Comparison of ENCODE assay signal across 1 fruit fly cellular context in the genomic region with DNA sequence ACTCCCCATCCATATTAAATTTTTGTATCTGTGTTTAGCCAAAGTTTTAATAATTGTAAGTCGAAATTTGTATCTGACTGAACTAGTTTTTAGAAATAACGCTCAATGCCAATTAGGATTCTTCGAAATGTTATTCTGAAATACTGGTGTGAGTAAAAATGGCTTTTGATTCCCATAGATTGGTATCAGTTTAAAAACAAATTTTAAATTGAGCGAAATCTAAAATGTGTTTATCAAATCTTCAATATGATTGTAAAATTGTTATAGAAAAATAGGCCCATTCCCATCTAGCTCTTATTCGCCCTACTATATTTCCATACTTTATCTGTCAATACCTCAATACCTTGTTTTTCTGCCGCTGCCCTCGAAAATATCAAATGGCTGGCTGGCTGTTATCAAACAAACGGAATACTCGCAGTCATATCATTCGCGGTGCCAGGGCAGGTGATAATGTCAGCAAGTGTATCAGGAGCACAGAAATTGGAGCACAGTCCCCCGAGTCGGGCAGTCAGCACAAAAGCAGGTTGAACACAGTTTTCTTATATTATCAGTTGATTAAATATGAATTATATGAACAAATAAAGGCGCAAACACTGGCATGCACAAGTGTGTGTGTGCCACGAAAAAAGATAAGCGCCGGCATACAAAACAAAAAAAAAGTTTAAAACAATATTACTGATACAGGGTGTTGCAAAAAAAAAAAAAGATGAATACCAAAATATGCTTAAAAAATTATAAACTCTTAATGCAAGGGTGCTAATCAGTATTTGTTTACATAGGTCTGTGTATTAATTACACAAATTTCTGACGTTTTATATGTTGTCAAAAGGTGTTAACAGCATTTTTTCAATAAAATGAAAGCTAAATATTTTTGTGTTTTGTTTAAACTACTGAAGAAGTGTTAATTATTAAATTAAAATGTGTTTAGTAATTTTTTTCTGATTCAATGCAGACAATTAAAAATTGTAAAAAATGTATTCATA.
TF ChIP-seq lines count a peak whose summit lies in the region.

A gene (minus strand): TSS at position 51 of the 983 bp plus-strand sequence.

TF ChIP-seq in whole organism, embryonic, 481 proteins besides CTCF, POLR2A, EP300 and RAD21 (continued from another document and continues in another):
- TF ChIP-seq Drgx (GFP tag; IDR thresholded peaks at IDR 0.05; lab: Robert Waterston, UW) (no peak), CG10209 (GFP tag; optimal IDR thresholded peaks at IDR 0.05; lab: Kevin White, UChicago) (peak; percentile 87), TFAM (GFP tag; optimal IDR thresholded peaks at IDR 0.05; lab: Kevin White, UChicago) (peak; percentile 43), Mes4 (GFP tag; optimal IDR thresholded peaks at IDR 0.05; lab: Kevin White, UChicago) (peak; percentile 71), stwl (tag; optimal IDR thresholded peaks at IDR 0.05; lab: Kevin White, UChicago) (peak; percentile 2), Dp (GFP tag; optimal IDR thresholded peaks at IDR 0.05; lab: Kevin White, UChicago) (no peak), Sry-δ (GFP tag; optimal IDR thresholded peaks at IDR 0.05; lab: Kevin White, UChicago) (peak; percentile 22), corto (GFP tag; optimal IDR thresholded peaks at IDR 0.05; lab: Kevin White, UChicago) (peak; percentile 62), crc (GFP tag; optimal IDR thresholded peaks at IDR 0.05; lab: Kevin White, UChicago) (peak; percentile 29), Dip3 (GFP tag; optimal IDR thresholded peaks at IDR 0.05; lab: Kevin White, UChicago) (peak; percentile 20), Pdp1 (GFP tag; optimal IDR thresholded peaks at IDR 0.05; lab: Kevin White, UChicago) (peak; percentile 50 to 88), nmo (GFP tag; optimal IDR thresholded peaks at IDR 0.05; lab: Kevin White, UChicago) (peak; percentile 22), CG1602 (GFP tag; optimal IDR thresholded peaks at IDR 0.05; lab: Kevin White, UChicago) (peak; percentile 23), pnt (GFP tag; optimal IDR thresholded peaks at IDR 0.05; lab: Kevin White, UChicago) (peak; percentile 12), pum (GFP tag; optimal IDR thresholded peaks at IDR 0.05; lab: Kevin White, UChicago) (peak; percentile 18), ro (GFP tag; IDR thresholded peaks at IDR 0.05; lab: Robert Waterston, UW) (no peak), sob (GFP tag; IDR thresholded peaks at IDR 0.05; lab: Robert Waterston, UW) (peak; percentile 78; the same call in 1 of the 2 replicates), psq (GFP tag; optimal IDR thresholded peaks at IDR 0.05; lab: Kevin White, UChicago) (peak; percentile 44), CG33557 (GFP tag; optimal IDR thresholded peaks at IDR 0.05; lab: Kevin White, UChicago) (peak; percentile 63), Dek (tag; optimal IDR thresholded peaks at IDR 0.05; lab: Kevin White, UChicago) (peak; percentile 63), Jarid2 (GFP tag; optimal IDR thresholded peaks at IDR 0.05; lab: Kevin White, UChicago) (peak; percentile 64), Bgb (GFP tag; IDR thresholded peaks at IDR 0.05; lab: Robert Waterston, UW; ENCODE audit: partially characterized antibody) (peak; percentile 19; the same call in 1 of the 2 replicates), wor (GFP tag; IDR thresholded peaks at IDR 0.05; lab: Robert Waterston, UW) (no peak), tll (GFP tag; optimal IDR thresholded peaks at IDR 0.05; lab: Kevin White, UChicago) (no peak), klu (GFP tag; IDR thresholded peaks at IDR 0.05; lab: Robert Waterston, UW) (no peak), sc (optimal IDR thresholded peaks at IDR 0.05; lab: Kevin White, UChicago) (no peak), sc (GFP tag; optimal IDR thresholded peaks at IDR 0.05; lab: Kevin White, UChicago) (peak; percentile 65), her (GFP tag; optimal IDR thresholded peaks at IDR 0.05; lab: Kevin White, UChicago) (peak; percentile 26), disco-r (GFP tag; optimal IDR thresholded peaks at IDR 0.05; lab: Kevin White, UChicago) (no peak), CG12744 (GFP tag; optimal IDR thresholded peaks at IDR 0.05; lab: Kevin White, UChicago) (peak; percentile 70), h (optimal IDR thresholded peaks at IDR 0.05; lab: Kevin White, UChicago) (no peak), CG8924 (tag; optimal IDR thresholded peaks at IDR 0.05; lab: Kevin White, UChicago) (peak; percentile 69), chinmo (GFP tag; IDR thresholded peaks at IDR 0.05; lab: Robert Waterston, UW; ENCODE audit: partially characterized antibody) (0 out of 4 replicates have a peak, but pooled peaks have one; percentile 62), tx (GFP tag; optimal IDR thresholded peaks at IDR 0.05; lab: Kevin White, UChicago) (peak; percentile 46), repo (GFP tag; optimal IDR thresholded peaks at IDR 0.05; lab: Kevin White, UChicago) (peak; percentile 20), fd3F (GFP tag; optimal IDR thresholded peaks at IDR 0.05; lab: Kevin White, UChicago) (peak; percentile 61), CG13624 (GFP tag; optimal IDR thresholded peaks at IDR 0.05; lab: Kevin White, UChicago) (peak; percentile 72), sim (GFP tag; IDR thresholded peaks at IDR 0.05; lab: Robert Waterston, UW) (peak; percentile 17; the same call in 1 of the 2 replicates), nerfin-2 (GFP tag; IDR thresholded peaks at IDR 0.05; lab: Robert Waterston, UW; ENCODE audit: partially characterized antibody) (no peak), sisA (GFP tag; IDR thresholded peaks at IDR 0.05; lab: Robert Waterston, UW) (no peak), wek (GFP tag; optimal IDR thresholded peaks at IDR 0.05; lab: Kevin White, UChicago) (peak; percentile 86), CG3995 (GFP tag; optimal IDR thresholded peaks at IDR 0.05; lab: Kevin White, UChicago) (no peak), HLH4C (GFP tag; IDR thresholded peaks at IDR 0.05; lab: Robert Waterston, UW; ENCODE audit: partially characterized antibody) (no peak), usp (GFP tag; optimal IDR thresholded peaks at IDR 0.05; lab: Kevin White, UChicago) (no peak), CG32532 (GFP tag; IDR thresholded peaks at IDR 0.05; lab: Robert Waterston, UW) (0 out of 2 replicates have a peak, but pooled peaks have one; percentile 49), sd (tag; optimal IDR thresholded peaks at IDR 0.05; lab: Kevin White, UChicago) (peak; percentile 80), Elba2 (GFP tag; optimal IDR thresholded peaks at IDR 0.05; lab: Kevin White, UChicago) (no peak), Lpt (GFP tag; optimal IDR thresholded peaks at IDR 0.05; lab: Kevin White, UChicago) (no peak), Antp (GFP tag; optimal IDR thresholded peaks at IDR 0.05; lab: Kevin White, UChicago) (no peak), Abd-B (GFP tag; optimal IDR thresholded peaks at IDR 0.05; lab: Kevin White, UChicago) (no peak), btn (GFP tag; optimal IDR thresholded peaks at IDR 0.05; lab: Kevin White, UChicago) (peak; percentile 29), Six4 (GFP tag; optimal IDR thresholded peaks at IDR 0.05; lab: Kevin White, UChicago) (no peak), H2.0 (GFP tag; IDR thresholded peaks at IDR 0.05; lab: Robert Waterston, UW) (0 out of 2 replicates have a peak, but pooled peaks have one; percentile 24), MESR4 (GFP tag; optimal IDR thresholded peaks at IDR 0.05; lab: Kevin White, UChicago) (peak; percentile 10), CG1603 (tag; optimal IDR thresholded peaks at IDR 0.05; lab: Kevin White, UChicago) (peak; percentile 62), CG10959 (GFP tag; IDR thresholded peaks at IDR 0.05; lab: Robert Waterston, UW) (no peak), CG15696 (tag; optimal IDR thresholded peaks at IDR 0.05; lab: Kevin White, UChicago) (peak; percentile 37), Doc3 (GFP tag; IDR thresholded peaks at IDR 0.05; lab: Robert Waterston, UW; ENCODE audit: partially characterized antibody) (no peak), Hr51 (GFP tag; optimal IDR thresholded peaks at IDR 0.05; lab: Kevin White, UChicago) (peak; percentile 47 to 74), CG31365 (tag; optimal IDR thresholded peaks at IDR 0.05; lab: Kevin White, UChicago) (peak; percentile 78), Taf1 (GFP tag; IDR thresholded peaks at IDR 0.05; lab: Robert Waterston, UW) (no peak), fu2 (GFP tag; optimal IDR thresholded peaks at IDR 0.05; lab: Kevin White, UChicago) (peak; percentile 44), insv (GFP tag; optimal IDR thresholded peaks at IDR 0.05; lab: Kevin White, UChicago) (peak in 1 of 2 experiments; percentile 48), pzg (GFP tag; optimal IDR thresholded peaks at IDR 0.05; lab: Kevin White, UChicago) (no peak), Ets65A (GFP tag; lab: Kevin White, UChicago) (peak; percentile 89), CG11696 (GFP tag; IDR thresholded peaks at IDR 0.05; lab: Robert Waterston, UW) (peak; percentile 49; the same call in 1 of the 2 replicates), cwo (GFP tag; optimal IDR thresholded peaks at IDR 0.05; lab: Kevin White, UChicago) (peak; percentile 83), mam (GFP tag; optimal IDR thresholded peaks at IDR 0.05; lab: Kevin White, UChicago) (no peak), tgo (GFP tag; IDR thresholded peaks at IDR 0.05; lab: Robert Waterston, UW) (no peak), Rfx (GFP tag; IDR thresholded peaks at IDR 0.05; lab: Robert Waterston, UW) (peak; percentile 59), CG4360 (GFP tag; IDR thresholded peaks at IDR 0.05; lab: Robert Waterston, UW) (peak; percentile 24; the same call in 1 of the 2 replicates), Hand (GFP tag; optimal IDR thresholded peaks at IDR 0.05; lab: Kevin White, UChicago) (peak; percentile 64), CG6654 (GFP tag; optimal IDR thresholded peaks at IDR 0.05; lab: Kevin White, UChicago) (peak; percentile 26), CG7372 (GFP tag; IDR thresholded peaks at IDR 0.05; lab: Robert Waterston, UW) (peak; percentile 48; the same call in 1 of the 2 replicates), toy (GFP tag; IDR thresholded peaks at IDR 0.05; lab: Robert Waterston, UW) (no peak), CG12299 (tag; optimal IDR thresholded peaks at IDR 0.05; lab: Kevin White, UChicago) (peak; percentile 68), CG12942 (GFP tag; optimal IDR thresholded peaks at IDR 0.05; lab: Kevin White, UChicago) (peak; percentile 43), Hmr (GFP tag; optimal IDR thresholded peaks at IDR 0.05; lab: Kevin White, UChicago) (peak; percentile 91), CG17829 (tag; optimal IDR thresholded peaks at IDR 0.05; lab: Kevin White, UChicago) (peak; percentile 19), CG18011 (GFP tag; optimal IDR thresholded peaks at IDR 0.05; lab: Kevin White, UChicago) (peak; percentile 58), CG1024 (GFP tag; IDR thresholded peaks at IDR 0.05; lab: Robert Waterston, UW) (peak; percentile 57; the same call in 1 of the 2 replicates), CG10654 (GFP tag; optimal IDR thresholded peaks at IDR 0.05; lab: Kevin White, UChicago) (peak; percentile 57), E2f1 (GFP tag; IDR thresholded peaks at IDR 0.05; lab: Robert Waterston, UW) (peak; percentile 63; the same call in 1 of the 2 replicates), Oli (tag; optimal IDR thresholded peaks at IDR 0.05; lab: Kevin White, UChicago) (peak; percentile 52), zen2 (GFP tag; IDR thresholded peaks at IDR 0.05; lab: Robert Waterston, UW; ENCODE audit: partially characterized antibody) (no peak), yki (optimal IDR thresholded peaks at IDR 0.05; lab: Kevin White, UChicago) (no peak), CG30020 (tag; optimal IDR thresholded peaks at IDR 0.05; lab: Kevin White, UChicago) (no peak), MBD-R2 (GFP tag; IDR thresholded peaks at IDR 0.05; lab: Robert Waterston, UW) (peak; percentile 29; the same call in 1 of the 2 replicates), CG5953 (GFP tag; IDR thresholded peaks at IDR 0.05; lab: Robert Waterston, UW) (0 out of 2 replicates have a peak, but pooled peaks have one; percentile 50), bowl (GFP tag; IDR thresholded peaks at IDR 0.05; lab: Robert Waterston, UW) (0 out of 2 replicates have a peak, but pooled peaks have one; percentile 34), Poxn (GFP tag; IDR thresholded peaks at IDR 0.05; lab: Robert Waterston, UW) (no peak), dpn (GFP tag; optimal IDR thresholded peaks at IDR 0.05; lab: Kevin White, UChicago) (peak in 1 of 2 experiments; percentile 61), dmrt11E (tag; optimal IDR thresholded peaks at IDR 0.05; lab: Kevin White, UChicago) (peak; percentile 49), CG6791 (GFP tag; IDR thresholded peaks at IDR 0.05; lab: Robert Waterston, UW; ENCODE audit: partially characterized antibody) (no peak), eyg (GFP tag; optimal IDR thresholded peaks at IDR 0.05; lab: Kevin White, UChicago) (peak; percentile 73), CG10431 (GFP tag; optimal IDR thresholded peaks at IDR 0.05; lab: Kevin White, UChicago) (peak; percentile 83), PHDP (tag; optimal IDR thresholded peaks at IDR 0.05; lab: Kevin White, UChicago) (peak; percentile 85), CG9727 (GFP tag; optimal IDR thresholded peaks at IDR 0.05; lab: Kevin White, UChicago) (peak; percentile 69), CG11504 (tag; optimal IDR thresholded peaks at IDR 0.05; lab: Kevin White, UChicago) (peak; percentile 57), CG16779 (GFP tag; IDR thresholded peaks at IDR 0.05; lab: Robert Waterston, UW) (peak; percentile 34; the same call in 1 of the 2 replicates), CG9932 (GFP tag; IDR thresholded peaks at IDR 0.05; lab: Robert Waterston, UW) (no peak), Max (GFP tag; optimal IDR thresholded peaks at IDR 0.05; lab: Kevin White, UChicago) (peak; percentile 45), slou (GFP tag; optimal IDR thresholded peaks at IDR 0.05; lab: Kevin White, UChicago) (no peak), CG6683 (GFP tag; optimal IDR thresholded peaks at IDR 0.05; lab: Kevin White, UChicago) (peak; percentile 75), gcm2 (GFP tag; optimal IDR thresholded peaks at IDR 0.05; lab: Kevin White, UChicago) (no peak), tio (GFP tag; optimal IDR thresholded peaks at IDR 0.05; lab: Kevin White, UChicago) (peak; percentile 42), E2f2 (GFP tag; IDR thresholded peaks at IDR 0.05; lab: Robert Waterston, UW) (peak; percentile 39; the same call in 1 of the 2 replicates), Ravus (GFP tag; IDR thresholded peaks at IDR 0.05; lab: Robert Waterston, UW) (no peak), HHEX (GFP tag; optimal IDR thresholded peaks at IDR 0.05; lab: Kevin White, UChicago) (peak; percentile 92), hth (optimal IDR thresholded peaks at IDR 0.05; lab: Kevin White, UChicago) (no peak), Lhr (GFP tag; optimal IDR thresholded peaks at IDR 0.05; lab: Kevin White, UChicago) (peak; percentile 80), CG8359 (GFP tag; optimal IDR thresholded peaks at IDR 0.05; lab: Kevin White, UChicago; ENCODE audit: borderline replicate concordance) (peak; percentile 65), CG15601 (tag; optimal IDR thresholded peaks at IDR 0.05; lab: Kevin White, UChicago) (peak; percentile 88), zen (tag; optimal IDR thresholded peaks at IDR 0.05; lab: Kevin White, UChicago) (no peak), tup (GFP tag; optimal IDR thresholded peaks at IDR 0.05; lab: Kevin White, UChicago) (peak; percentile 28), CG7839 (tag; optimal IDR thresholded peaks at IDR 0.05; lab: Kevin White, UChicago) (peak; percentile 15)
